Worm (Caenorhabditis elegans): ENCODE data around the gene K10D2.5.

The K10D2.5 gene

ce11 chrIII:5210269-5210668, 37.7 kb downstream of the K10D2.5 start:
- TF ChIP-seq nhr-179 (tag; optimal IDR thresholded peaks at IDR 0.05) (no peak), attf-3 (GFP tag; conservative IDR thresholded peaks at IDR 0.05) (no peak), ztf-28 (GFP tag; IDR thresholded peaks at IDR 0.05) (no peak), T26A5.8 (tag; optimal IDR thresholded peaks at IDR 0.05) (no peak)

DNA sequence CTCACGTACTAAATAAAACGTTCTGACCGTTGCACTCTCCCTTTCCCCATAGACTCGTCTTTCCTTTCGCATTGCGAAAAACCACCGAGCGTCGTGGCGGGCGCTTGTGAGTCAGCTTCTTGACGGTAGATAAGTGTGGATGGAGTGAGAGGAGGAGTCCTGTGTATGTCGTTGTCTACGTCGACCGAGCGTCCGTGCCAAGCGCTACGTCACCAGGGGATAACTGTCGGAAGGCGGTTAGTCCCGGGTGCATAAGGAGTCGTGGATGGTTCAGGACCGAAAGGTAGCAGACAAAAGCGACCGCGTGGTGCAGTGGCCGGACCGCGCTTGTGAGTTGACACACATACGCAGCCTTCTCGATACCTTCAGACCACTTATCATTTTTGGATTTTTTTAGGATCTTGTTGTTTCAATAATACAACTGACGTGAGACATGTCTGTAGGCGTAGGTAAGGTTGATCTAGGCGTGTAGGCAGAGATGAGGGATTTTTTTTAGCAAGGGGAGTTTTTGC, 38.7 kb downstream of the K10D2.5 start:
- peak; percentile 79 for TF ChIP-seq mcd-1 (GFP tag; IDR thresholded peaks at IDR 0.05)
- peak; percentile 94 for TF ChIP-seq egl-44 (GFP tag; IDR thresholded peaks at IDR 0.05)
- peak; percentile 60; the same call in 1 of the 2 replicates for TF ChIP-seq pbrm-1 (GFP tag; IDR thresholded peaks at IDR 0.05)
- TF ChIP-seq let-526 (GFP tag; IDR thresholded peaks at IDR 0.05) = 0 out of 2 replicates have a peak, but pooled peaks have one; percentile 18
- TF ChIP-seq B0261.1 (tag; optimal IDR thresholded peaks at IDR 0.05) = peak; percentile 68
- peak; percentile 78; the same call in 1 of the 2 replicates for TF ChIP-seq bed-2 (GFP tag; IDR thresholded peaks at IDR 0.05)
- TF ChIP-seq ztf-6 (GFP tag; IDR thresholded peaks at IDR 0.05) = 0 out of 2 replicates have a peak, but pooled peaks have one; percentile 5
- TF ChIP-seq madf-8 (GFP tag; conservative IDR thresholded peaks at IDR 0.05) = peak; percentile 50
- TF ChIP-seq nfyb-1 (GFP tag; IDR thresholded peaks at IDR 0.05) = peak; percentile 89
- peak; percentile 69 for TF ChIP-seq hmg-1.2 (GFP tag; IDR thresholded peaks at IDR 0.05)
- peak; percentile 44 for TF ChIP-seq unc-130 (GFP tag; optimal IDR thresholded peaks at IDR 0.05)
- TF ChIP-seq B0035.1 (tag; optimal IDR thresholded peaks at IDR 0.05) = peak; percentile 40
- 0 out of 2 replicates have a peak, but pooled peaks have one; percentile 24 for TF ChIP-seq aptf-2 (GFP tag; conservative IDR thresholded peaks at IDR 0.05)
- peak; percentile 35 for TF ChIP-seq ztf-3 (GFP tag; optimal IDR thresholded peaks at IDR 0.05)
- TF ChIP-seq madf-6 (GFP tag; IDR thresholded peaks at IDR 0.05) = peak; percentile 71
- peak; percentile 82 for TF ChIP-seq nhr-80 (tag; optimal IDR thresholded peaks at IDR 0.05)
- peak; percentile 70 for TF ChIP-seq F57C9.4 (tag; optimal IDR thresholded peaks at IDR 0.05)
- TF ChIP-seq lin-40 (tag; optimal IDR thresholded peaks at IDR 0.05) = peak; percentile 72
- peak; percentile 31 for TF ChIP-seq snpc-4 (GFP tag; optimal IDR thresholded peaks at IDR 0.05)
- TF ChIP-seq snpc-4 (tag; optimal IDR thresholded peaks at IDR 0.05) = peak in 2 of 4 experiments; percentile 15 to 60
- peak; percentile 59 for TF ChIP-seq C06A6.2 (GFP tag; conservative IDR thresholded peaks at IDR 0.05)
- TF ChIP-seq tbp1 (GFP tag; optimal IDR thresholded peaks at IDR 0.05) = peak; percentile 81
- TF ChIP-seq ekl-4 (GFP tag; IDR thresholded peaks at IDR 0.05) = peak; percentile 70; the same call in 1 of the 2 replicates
- TF ChIP-seq dpff-1 (tag; optimal IDR thresholded peaks at IDR 0.05) = peak; percentile 64
- peak; percentile 78 for TF ChIP-seq him-1 (tag; optimal IDR thresholded peaks at IDR 0.05)
- peak; percentile 73 for TF ChIP-seq attf-5 (GFP tag; optimal IDR thresholded peaks at IDR 0.05)
- peak; percentile 80 for TF ChIP-seq madf-10 (tag; optimal IDR thresholded peaks at IDR 0.05)
- 0 out of 2 replicates have a peak, but pooled peaks have one; percentile 75 for TF ChIP-seq cebp-2 (GFP tag; IDR thresholded peaks at IDR 0.05)
- TF ChIP-seq F33H1.4 (GFP tag; IDR thresholded peaks at IDR 0.05) = peak; percentile 61
- TF ChIP-seq fkh-3 (tag; optimal IDR thresholded peaks at IDR 0.05) = peak; percentile 83
- TF ChIP-seq xnd-1 (tag; optimal IDR thresholded peaks at IDR 0.05) = peak; percentile 18
- peak; percentile 73; the same call in 1 of the 2 replicates for TF ChIP-seq Y95B8A.8 (GFP tag; IDR thresholded peaks at IDR 0.05)
- TF ChIP-seq let-607 (tag; optimal IDR thresholded peaks at IDR 0.05) = peak; percentile 48 to 60
- peak in 1 of 3 experiments; percentile 20 for TF ChIP-seq lin-35 (GFP tag; optimal IDR thresholded peaks at IDR 0.05)
- TF ChIP-seq ztf-28 (GFP tag; IDR thresholded peaks at IDR 0.05) = 0 out of 2 replicates have a peak, but pooled peaks have one; percentile 30
- TF ChIP-seq ceh-79 (tag; optimal IDR thresholded peaks at IDR 0.05) = peak; percentile 38
- TF ChIP-seq hmg-20 (GFP tag; IDR thresholded peaks at IDR 0.05) = peak; percentile 20; the same call in 1 of the 2 replicates
- peak; percentile 69 for TF ChIP-seq lsl-1 (GFP tag; optimal IDR thresholded peaks at IDR 0.05)
- TF ChIP-seq F49E8.2 (tag; optimal IDR thresholded peaks at IDR 0.05; ENCODE audit: insufficient read depth) = peak; percentile 22
- TF ChIP-seq attf-3 (GFP tag; conservative IDR thresholded peaks at IDR 0.05) = 0 out of 2 replicates have a peak, but pooled peaks have one; percentile 28
- TF ChIP-seq somi-1 (GFP tag; optimal IDR thresholded peaks at IDR 0.05) = peak; percentile 44
- TF ChIP-seq egrh-3 (GFP tag; IDR thresholded peaks at IDR 0.05) = peak; percentile 80
- 0 out of 2 replicates have a peak, but pooled peaks have one; percentile 23 for TF ChIP-seq attf-6 (GFP tag; IDR thresholded peaks at IDR 0.05)

Data from whole organism, young adult.